Fruit fly (Drosophila melanogaster): ENCODE measurements around the gene CG15725.
A peak's percentile ranks its signal among the peaks of the same experiment; 100 is the strongest.

The CG15725 gene

DNA sequence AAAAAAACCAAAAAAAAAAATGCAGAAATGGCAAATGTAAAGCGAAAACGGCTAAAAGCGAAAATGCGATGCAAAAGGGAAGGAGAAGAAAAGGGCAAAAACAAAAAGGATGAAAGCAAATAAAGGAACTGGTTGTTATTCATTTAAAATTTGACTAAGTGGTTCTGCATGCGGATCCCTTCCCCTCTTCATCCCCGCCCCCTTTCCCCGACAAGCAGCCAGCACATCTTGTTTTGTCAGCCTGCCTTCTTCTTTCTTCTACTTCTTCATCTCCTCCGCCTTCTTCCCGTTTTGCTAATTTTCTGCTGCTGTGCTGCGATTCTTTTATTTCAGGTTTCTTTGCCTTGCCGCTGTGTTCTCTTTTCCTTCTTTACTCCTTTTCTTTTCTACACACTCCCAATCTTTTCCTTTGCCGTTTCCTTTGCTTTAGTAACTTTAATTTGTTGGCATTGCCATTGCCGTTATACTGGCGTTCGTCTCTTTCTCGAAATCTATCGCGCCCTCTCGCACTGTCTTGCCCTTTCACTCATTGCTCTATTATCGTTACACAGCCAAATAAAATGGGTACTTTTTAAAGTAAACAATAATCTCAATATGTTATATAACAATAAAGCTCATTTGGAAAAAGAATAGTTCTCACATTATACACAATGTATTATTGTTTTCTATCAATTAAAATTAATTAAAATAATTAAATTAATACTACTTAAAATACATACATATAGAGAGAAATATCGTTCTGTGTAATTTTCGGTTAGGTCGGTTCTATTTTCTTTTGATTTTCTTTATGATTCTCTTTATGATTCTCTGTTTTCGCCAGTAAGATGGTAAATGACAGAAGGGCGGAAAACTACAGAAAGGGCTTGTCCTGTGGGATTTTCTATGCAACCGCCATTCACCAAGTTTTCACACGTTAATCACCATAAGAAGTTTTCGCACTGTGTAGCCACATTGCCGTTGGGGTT lies 42.4 kb downstream of the CG15725 start (continued):
- peak; percentile 20; the same call in 1 of the 3 replicates for TF ChIP-seq eg (GFP tag; IDR thresholded peaks at IDR 0.05)
- peak; percentile 57 for TF ChIP-seq CG6808 (GFP tag; optimal IDR thresholded peaks at IDR 0.05)
- TF ChIP-seq Hr39 (GFP tag; optimal IDR thresholded peaks at IDR 0.05): peak; percentile 46
- no peak for TF ChIP-seq Ets21C (GFP tag; optimal IDR thresholded peaks at IDR 0.05)
- TF ChIP-seq CG31627 (GFP tag; optimal IDR thresholded peaks at IDR 0.05): peak; percentile 31
- TF ChIP-seq achi (GFP tag; optimal IDR thresholded peaks at IDR 0.05): peak; percentile 51
- TF ChIP-seq fd85E (GFP tag; optimal IDR thresholded peaks at IDR 0.05): no peak
- TF ChIP-seq CG8319 (GFP tag; optimal IDR thresholded peaks at IDR 0.05): no peak
- no peak for TF ChIP-seq CG1621 (tag; optimal IDR thresholded peaks at IDR 0.05)
- peak; percentile 40 for TF ChIP-seq CG4318 (GFP tag; optimal IDR thresholded peaks at IDR 0.05)
- peak; percentile 38 for TF ChIP-seq cyc (GFP tag; optimal IDR thresholded peaks at IDR 0.05)

DNA sequence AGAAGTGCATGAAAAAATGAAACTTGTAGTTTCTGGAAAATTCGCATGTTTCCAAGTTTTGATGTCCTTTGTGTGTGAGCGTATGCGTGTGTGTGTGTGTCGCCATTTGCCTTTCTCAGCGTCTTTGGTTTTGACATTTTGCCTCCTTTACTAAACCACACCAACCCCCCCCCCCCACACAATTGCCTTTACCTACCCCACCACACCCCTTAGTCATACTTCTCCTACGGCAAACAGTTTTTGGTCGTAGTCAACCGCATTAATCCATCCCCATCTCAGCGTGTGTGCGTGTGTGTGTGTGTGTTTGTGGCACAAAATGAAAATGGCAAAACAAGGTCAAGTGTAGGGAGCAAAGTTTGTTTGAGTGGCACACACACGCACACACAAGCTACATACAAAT lies 43.3 kb downstream of the CG15725 start:
- TF ChIP-seq ss (GFP tag; optimal IDR thresholded peaks at IDR 0.05) (peak in 1 of 2 experiments; percentile 13), Ets96B (tag; optimal IDR thresholded peaks at IDR 0.05) (no peak), CG6792 (GFP tag; optimal IDR thresholded peaks at IDR 0.05) (no peak), fkh (GFP tag; optimal IDR thresholded peaks at IDR 0.05) (no peak), eg (GFP tag; IDR thresholded peaks at IDR 0.05) (no peak), CG7368 (GFP tag; optimal IDR thresholded peaks at IDR 0.05) (no peak)

DNA sequence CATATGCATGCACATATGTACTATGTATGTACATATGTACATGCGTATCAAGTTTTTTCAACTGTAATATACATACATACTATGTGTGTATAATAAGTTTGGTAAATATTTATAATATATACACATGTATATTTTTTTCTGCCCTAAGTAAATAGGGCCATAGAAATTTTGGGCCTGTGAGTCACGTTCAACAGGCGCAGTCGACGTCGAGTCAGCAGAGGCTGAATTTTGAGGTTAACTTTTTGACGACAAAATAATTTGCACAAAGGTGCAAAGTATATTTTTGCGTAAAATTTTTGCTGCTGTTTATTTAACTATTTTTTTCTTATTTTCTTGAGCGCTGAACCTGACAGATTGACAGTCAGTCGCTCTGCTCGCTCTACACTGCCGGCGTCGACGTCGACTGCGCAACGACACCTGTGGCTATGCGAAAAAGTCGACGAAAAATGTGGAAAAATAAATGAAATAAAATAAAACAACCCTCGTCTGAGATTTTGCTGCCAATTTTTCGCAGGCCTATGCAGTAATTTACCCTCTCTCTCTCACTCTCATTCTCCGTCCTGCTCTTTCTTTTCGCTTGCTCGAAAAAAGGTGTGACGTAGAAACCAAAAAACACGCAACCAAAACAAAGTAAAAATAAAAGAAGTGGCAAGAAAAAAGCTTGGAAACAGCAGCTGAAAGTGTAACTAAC lies 44.4 kb downstream of the CG15725 start:
- no peak for TF ChIP-seq achi (GFP tag; optimal IDR thresholded peaks at IDR 0.05)
- TF ChIP-seq CG1621 (tag; optimal IDR thresholded peaks at IDR 0.05): peak; percentile 52
- TF ChIP-seq svp (GFP tag): no peak
- TF ChIP-seq CG9139 (GFP tag; optimal IDR thresholded peaks at IDR 0.05): peak; percentile 58
- peak; percentile 6 for TF ChIP-seq spab (GFP tag; optimal IDR thresholded peaks at IDR 0.05)
- TF ChIP-seq Eip93F (GFP tag; optimal IDR thresholded peaks at IDR 0.05): no peak
- no peak for TF ChIP-seq CG4318 (GFP tag; optimal IDR thresholded peaks at IDR 0.05)
- peak; percentile 58 for TF ChIP-seq dsx (GFP tag; optimal IDR thresholded peaks at IDR 0.05; ENCODE audit: poor library complexity, severe bottlenecking)
- no peak for TF ChIP-seq topi (GFP tag; optimal IDR thresholded peaks at IDR 0.05)
- TF ChIP-seq CG10669 (GFP tag; optimal IDR thresholded peaks at IDR 0.05): peak; percentile 49
- peak; percentile 70 to 76 for TF ChIP-seq ss (GFP tag; optimal IDR thresholded peaks at IDR 0.05)
- TF ChIP-seq CG6808 (GFP tag; optimal IDR thresholded peaks at IDR 0.05): peak; percentile 57
- peak; percentile 22 for TF ChIP-seq Sox102F (GFP tag; optimal IDR thresholded peaks at IDR 0.05)
- no peak for TF ChIP-seq CG8632 (GFP tag; optimal IDR thresholded peaks at IDR 0.05)
- TF ChIP-seq vri (GFP tag; optimal IDR thresholded peaks at IDR 0.05): peak; percentile 70
- no peak for TF ChIP-seq Smox (GFP tag; optimal IDR thresholded peaks at IDR 0.05)
- TF ChIP-seq Lpt (GFP tag; optimal IDR thresholded peaks at IDR 0.05): peak; percentile 30
- TF ChIP-seq Hr4 (GFP tag; optimal IDR thresholded peaks at IDR 0.05): peak; percentile 15
- peak; percentile 60 for TF ChIP-seq Eip78C (GFP tag)
- TF ChIP-seq CG3032 (tag; optimal IDR thresholded peaks at IDR 0.05): peak; percentile 11
- peak; percentile 43 for TF ChIP-seq Ets96B (tag; optimal IDR thresholded peaks at IDR 0.05)
- peak; percentile 77 for TF ChIP-seq fkh (GFP tag; optimal IDR thresholded peaks at IDR 0.05)
- TF ChIP-seq CG6276 (GFP tag; optimal IDR thresholded peaks at IDR 0.05): peak; percentile 70
- peak; percentile 9 for TF ChIP-seq CG16779 (tag; optimal IDR thresholded peaks at IDR 0.05)
- no peak for TF ChIP-seq CG31627 (GFP tag; optimal IDR thresholded peaks at IDR 0.05)
- TF ChIP-seq CG8119 (GFP tag; IDR thresholded peaks at IDR 0.05): peak; percentile 62
- peak; percentile 69 for TF ChIP-seq CG15336 (GFP tag; IDR thresholded peaks at IDR 0.05)
- TF ChIP-seq CG6163 (GFP tag; IDR thresholded peaks at IDR 0.05): peak; percentile 47; the same call in 2 of the 3 replicates
- TF ChIP-seq eg (GFP tag; IDR thresholded peaks at IDR 0.05): peak; percentile 70

Measured in whole organism, prepupa.